Worm (Caenorhabditis elegans) whole organism, L1 larva: ENCODE results near the gene snb-1.
A peak's percentile ranks its signal among the peaks of the same experiment; 100 is the strongest.

Experiments
- C04F5.9 ChIP-seq: sonication (generic microtip); optimal IDR thresholded peaks from 2 replicates; lab custom pipeline; 2016; ENCODE audit warnings: missing genetic modification characterization, missing compliant biosample characterization
- C34B4.2 ChIP-seq: sonication (generic microtip); optimal IDR thresholded peaks from 2 replicates; lab custom pipeline; 2017; ENCODE audit warnings: mild to moderate bottlenecking, missing genetic modification characterization, missing compliant biosample characterization
- Y116A8C.19 ChIP-seq: sonication (generic microtip); optimal IDR thresholded peaks from 2 replicates; lab custom pipeline; 2016; ENCODE audit warnings: missing compliant biosample characterization, missing genetic modification characterization, borderline replicate concordance
- aha-1 ChIP-seq: fragments of 150-350 bp; optimal IDR thresholded peaks from 2 replicates; lab custom pipeline; 2014; ENCODE audit warnings: missing biosample characterization, missing genetic modification characterization
- ama-1 ChIP-seq: fragments of 150-350 bp; optimal IDR thresholded peaks from 2 replicates; lab custom pipeline; 2014
- ceh-8 ChIP-seq: fragments of 200-800 bp; sonication (Bioruptor generic); optimal IDR thresholded peaks from 2 replicates; lab custom pipeline; 2018; ENCODE audit warnings: mild to moderate bottlenecking, missing genetic modification characterization, moderate library complexity, missing compliant biosample characterization
- ceh-82 ChIP-seq, 3 experiments: fragments of 150-350 bp in 1 of 3; sonication (generic microtip) in 2 of 3; optimal IDR thresholded peaks; 2 replicates each; lab custom pipeline; 2014 to 2017; ENCODE audit warnings: missing biosample characterization in 3 of 3, missing genetic modification characterization in 3 of 3
- ceh-88 ChIP-seq: fragments of 200-800 bp; sonication (Bioruptor generic); IDR thresholded peaks from 2 replicates; pipeline ENCODE4 v1.3.6; 2022; ENCODE audit warnings: missing genetic modification characterization, missing compliant biosample characterization
- ceh-90 ChIP-seq: sonication (generic microtip); optimal IDR thresholded peaks from 2 replicates; lab custom pipeline; 2016; ENCODE audit warnings: missing genetic modification characterization, missing compliant biosample characterization
- dsc-1 ChIP-seq: sonication (generic microtip); optimal IDR thresholded peaks from 2 replicates; lab custom pipeline; 2016; ENCODE audit warnings: mild to moderate bottlenecking, missing genetic modification characterization, missing compliant biosample characterization
- fkh-4 ChIP-seq: sonication (generic microtip); optimal IDR thresholded peaks from 2 replicates; lab custom pipeline; 2016; ENCODE audit warnings: missing compliant biosample characterization, missing genetic modification characterization, borderline replicate concordance
- fkh-8 ChIP-seq: sonication (generic microtip); optimal IDR thresholded peaks from 2 replicates; lab custom pipeline; 2016; ENCODE audit warnings: mild to moderate bottlenecking, missing genetic modification characterization, missing compliant biosample characterization
- grh-1 ChIP-seq: fragments of 200-800 bp; sonication (Bioruptor generic); IDR thresholded peaks from 2 replicates; pipeline ENCODE4 v1.3.6; 2022; ENCODE audit warnings: missing genetic modification reagents, missing genetic modification characterization, missing compliant biosample characterization
- hlh-17 ChIP-seq: fragments of 200-800 bp; sonication (Bioruptor generic); optimal IDR thresholded peaks from 2 replicates; lab custom pipeline; 2018; ENCODE audit warnings: missing genetic modification characterization, mild to moderate bottlenecking, missing compliant biosample characterization, moderate library complexity, borderline replicate concordance
- hlh-4 ChIP-seq: sonication (generic microtip); optimal IDR thresholded peaks from 2 replicates; lab custom pipeline; 2016; ENCODE audit warnings: mild to moderate bottlenecking, missing genetic modification characterization, missing compliant biosample characterization
- irx-1 ChIP-seq: sonication (generic microtip); optimal IDR thresholded peaks from 2 replicates; lab custom pipeline; 2016; ENCODE audit warnings: missing genetic modification characterization, missing compliant biosample characterization
- isw-1 ChIP-seq: fragments of 200-800 bp; sonication (Bioruptor generic); IDR thresholded peaks from 2 replicates; pipeline ENCODE4 v1.3.6; 2022; ENCODE audit warnings: missing genetic modification characterization, missing compliant biosample characterization
- lin-14 ChIP-seq: fragments of 200-800 bp; sonication (Bioruptor generic); optimal IDR thresholded peaks from 2 replicates; lab custom pipeline; 2018; ENCODE audit warnings: mild to moderate bottlenecking, missing genetic modification characterization, moderate library complexity, missing compliant biosample characterization
- lin-15B ChIP-seq: fragments of 150-350 bp; sonication (generic microtip); optimal IDR thresholded peaks from 3 replicates; lab custom pipeline; 2014; ENCODE audit warnings: missing biosample characterization, missing genetic modification characterization
- lin-35 ChIP-seq, 2 experiments: fragments of 150-350 bp; optimal IDR thresholded peaks; 2 replicates each; lab custom pipeline; 2014; ENCODE audit warnings: missing biosample characterization in 2 of 2, missing genetic modification characterization in 2 of 2, missing genetic modification reagents in 2 of 2
- lin-39 ChIP-seq: fragments of 150-350 bp; optimal IDR thresholded peaks from 2 replicates; lab custom pipeline; 2014; ENCODE audit warnings: missing biosample characterization, missing genetic modification reagents, missing genetic modification characterization
- lir-3 ChIP-seq: sonication (generic microtip); optimal IDR thresholded peaks from 2 replicates; lab custom pipeline; 2016; ENCODE audit warnings: mild to moderate bottlenecking, missing genetic modification characterization, moderate library complexity, missing compliant biosample characterization; ENCODE audit not compliant: poor library complexity
- lsy-2 ChIP-seq, 2 experiments: fragments of 150-350 bp; optimal IDR thresholded peaks; 2 replicates each; lab custom pipeline; 2014; ENCODE audit warnings: missing biosample characterization in 2 of 2, missing genetic modification characterization in 2 of 2
- mab-9 ChIP-seq: fragments of 200-800 bp; sonication (Bioruptor generic); IDR thresholded peaks from 2 replicates; pipeline ENCODE4 v1.3.6; 2022; ENCODE audit warnings: missing genetic modification reagents, missing genetic modification characterization, missing compliant biosample characterization
- mdl-1 ChIP-seq, 2 experiments: fragments of 150-350 bp; optimal IDR thresholded peaks; 2 replicates each; lab custom pipeline; 2014 to 2017; ENCODE audit warnings: missing biosample characterization in 2 of 2, missing genetic modification characterization in 2 of 2, inconsistent platforms in 1 of 2
- nhr-11 ChIP-seq: fragments of 150-350 bp; optimal IDR thresholded peaks from 2 replicates; lab custom pipeline; 2014; ENCODE audit warnings: missing biosample characterization, missing genetic modification characterization
- nhr-12 ChIP-seq: sonication (generic microtip); optimal IDR thresholded peaks from 2 replicates; lab custom pipeline; 2017; ENCODE audit warnings: missing biosample characterization, missing genetic modification characterization
- nhr-19 ChIP-seq: fragments of 200-800 bp; sonication (Bioruptor generic); conservative IDR thresholded peaks from 2 replicates; pipeline ENCODE4 v1.3.6; 2022; ENCODE audit warnings: missing genetic modification characterization, missing compliant biosample characterization
- nhr-20 ChIP-seq: sonication (generic microtip); optimal IDR thresholded peaks from 2 replicates; lab custom pipeline; 2016; ENCODE audit warnings: mild to moderate bottlenecking, missing genetic modification characterization, missing compliant biosample characterization
- nhr-237 ChIP-seq: fragments of 150-350 bp; optimal IDR thresholded peaks from 2 replicates; lab custom pipeline; 2014; ENCODE audit warnings: missing biosample characterization, missing genetic modification characterization
- nhr-47 ChIP-seq: sonication (generic microtip); optimal IDR thresholded peaks from 2 replicates; lab custom pipeline; 2016; ENCODE audit warnings: mild to moderate bottlenecking, missing genetic modification characterization, moderate library complexity, missing compliant biosample characterization
- nhr-71 ChIP-seq: sonication (generic microtip); optimal IDR thresholded peaks from 2 replicates; lab custom pipeline; 2016; ENCODE audit warnings: mild to moderate bottlenecking, missing genetic modification characterization, moderate library complexity, missing compliant biosample characterization
- nhr-85 ChIP-seq: sonication (generic microtip); peaks from one replicate; lab custom pipeline; 2016; ENCODE audit warnings: missing genetic modification characterization, inconsistent platforms, missing compliant biosample characterization
- pag-3 ChIP-seq: sonication (generic microtip); optimal IDR thresholded peaks from 2 replicates; lab custom pipeline; 2017; ENCODE audit warnings: missing genetic modification characterization, mild to moderate bottlenecking, missing compliant biosample characterization, antibody characterized with exemption, borderline replicate concordance; ENCODE audit not compliant: insufficient read depth
- pax-3 ChIP-seq: fragments of 200-800 bp; sonication (Bioruptor generic); optimal IDR thresholded peaks from 2 replicates; lab custom pipeline; 2018; ENCODE audit warnings: mild to moderate bottlenecking, missing genetic modification characterization, moderate library complexity, missing compliant biosample characterization
- rnt-1 ChIP-seq: sonication (generic microtip); optimal IDR thresholded peaks from 2 replicates; lab custom pipeline; 2016; ENCODE audit warnings: mild to moderate bottlenecking, missing genetic modification characterization, moderate library complexity, missing compliant biosample characterization
- skn-1 ChIP-seq: fragments of 150-350 bp; optimal IDR thresholded peaks from 2 replicates; lab custom pipeline; 2014; ENCODE audit warnings: missing biosample characterization, missing genetic modification characterization
- snu-23 ChIP-seq: sonication (generic microtip); optimal IDR thresholded peaks from 2 replicates; lab custom pipeline; 2016; ENCODE audit warnings: missing genetic modification characterization, missing compliant biosample characterization
- sox-4 ChIP-seq: sonication (generic microtip); optimal IDR thresholded peaks from 2 replicates; lab custom pipeline; 2016; ENCODE audit warnings: missing genetic modification characterization, missing compliant biosample characterization
- sptf-1 ChIP-seq: fragments of 150-350 bp; optimal IDR thresholded peaks from 2 replicates; lab custom pipeline; 2014; ENCODE audit warnings: missing biosample characterization, missing genetic modification characterization
- swsn-7 ChIP-seq: sonication (generic microtip); optimal IDR thresholded peaks from 2 replicates; lab custom pipeline; 2016; ENCODE audit warnings: missing genetic modification characterization, missing compliant biosample characterization
- tbx-2 ChIP-seq: sonication (generic microtip); optimal IDR thresholded peaks from 2 replicates; lab custom pipeline; 2016; ENCODE audit warnings: missing genetic modification characterization, missing compliant biosample characterization
- tlp-1 ChIP-seq: fragments of 150-350 bp; optimal IDR thresholded peaks from 2 replicates; lab custom pipeline; 2014; ENCODE audit warnings: missing biosample characterization, missing genetic modification characterization
- unc-130 ChIP-seq: fragments of 150-350 bp; optimal IDR thresholded peaks from 2 replicates; lab custom pipeline; 2017; ENCODE audit warnings: missing biosample characterization, missing genetic modification characterization, inconsistent platforms
- unc-62 ChIP-seq: fragments of 150-350 bp; optimal IDR thresholded peaks from 2 replicates; lab custom pipeline; 2014; ENCODE audit warnings: missing biosample characterization, missing genetic modification reagents, missing genetic modification characterization
- unc-98 ChIP-seq: fragments of 200-800 bp; sonication (Bioruptor generic); IDR thresholded peaks from 2 replicates; pipeline ENCODE4 v1.3.6; 2022; ENCODE audit warnings: missing genetic modification characterization, missing compliant biosample characterization
- vab-15 ChIP-seq: sonication (generic microtip); optimal IDR thresholded peaks from 2 replicates; lab custom pipeline; 2017; ENCODE audit warnings: missing genotype, mild to moderate bottlenecking, missing genetic modification characterization, missing compliant biosample characterization
- xbp-1 ChIP-seq: sonication (generic microtip); optimal IDR thresholded peaks from 2 replicates; lab custom pipeline; 2016; ENCODE audit warnings: missing genetic modification characterization, missing compliant biosample characterization
- ztf-11 ChIP-seq, 2 experiments: sonication (generic microtip); optimal IDR thresholded peaks; 2 replicates each; lab custom pipeline; 2016 to 2017; ENCODE audit warnings: missing genetic modification characterization in 2 of 2, missing biosample characterization in 1 of 2, missing compliant biosample characterization in 1 of 2
- ztf-4 ChIP-seq: fragments of 150-350 bp; optimal IDR thresholded peaks from 2 replicates; lab custom pipeline; 2014; ENCODE audit warnings: missing biosample characterization, missing genetic modification characterization

snb-1 gene

DNA sequence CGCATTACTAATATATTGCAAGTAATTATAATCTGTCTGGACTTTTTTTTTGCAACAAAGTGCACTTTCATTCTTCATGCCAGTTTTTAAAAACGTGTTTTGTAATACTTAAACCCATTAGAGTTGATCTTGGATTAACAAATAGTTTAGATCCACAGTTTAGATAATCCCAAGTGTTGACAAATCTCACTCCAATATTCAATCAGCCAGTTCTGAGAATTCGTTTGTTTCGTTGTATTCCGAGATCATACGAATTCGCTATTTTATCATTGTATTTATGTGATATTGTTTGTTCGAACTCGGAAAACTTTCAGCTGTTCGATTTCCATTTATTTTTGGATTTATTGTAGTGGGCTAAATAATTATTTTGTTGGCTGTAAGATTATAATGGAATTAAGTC lies 10.5 kb downstream of the snb-1 start:
- TF ChIP-seq grh-1 (no peak), ama-1 (lab: Kevin White, UChicago) (no peak), rnt-1 (tag; lab: Kevin White, UChicago) (no peak), lin-39 (tag; lab: Kevin White, UChicago) (no peak), lin-15B (tag; lab: Kevin White, UChicago) (no peak), xbp-1 (tag; lab: Kevin White, UChicago) (no peak), sptf-1 (tag; lab: Kevin White, UChicago) (no peak), mab-9 (GFP tag; lab: Robert Waterston, UW) (no peak), fkh-8 (tag; lab: Kevin White, UChicago) (peak; percentile 27), pag-3 (no peak), hlh-4 (tag; lab: Kevin White, UChicago) (no peak), skn-1 (tag; lab: Kevin White, UChicago) (no peak), ceh-90 (tag; lab: Kevin White, UChicago) (no peak), ceh-88 (GFP tag; lab: Robert Waterston, UW) (no peak), C34B4.2 (tag; lab: Kevin White, UChicago) (no peak), nhr-85 (tag; lab: Kevin White, UChicago) (no peak), fkh-4 (tag; lab: Kevin White, UChicago) (no peak), lsy-2 (tag; optimal IDR thresholded peaks at IDR 0.05; lab: Kevin White, UChicago) (no peak), unc-62 (GFP tag; lab: Kevin White, UChicago) (no peak), lir-3 (tag; lab: Kevin White, UChicago) (no peak), ztf-4 (tag; lab: Kevin White, UChicago) (no peak), Y116A8C.19 (tag; lab: Kevin White, UChicago) (no peak), C04F5.9 (tag; lab: Kevin White, UChicago) (no peak), irx-1 (no peak), dsc-1 (tag; lab: Kevin White, UChicago) (peak; percentile 97), aha-1 (no peak), tbx-2 (no peak), ztf-11 (tag; optimal IDR thresholded peaks at IDR 0.05; lab: Kevin White, UChicago) (no peak), lin-35 (GFP tag; optimal IDR thresholded peaks at IDR 0.05; lab: Kevin White, UChicago) (no peak), lin-14 (GFP tag; lab: Kevin White, UChicago) (no peak), ceh-82 (tag; optimal IDR thresholded peaks at IDR 0.05; lab: Kevin White, UChicago) (no peak), snu-23 (GFP tag; lab: Kevin White, UChicago) (no peak), nhr-12 (tag; lab: Kevin White, UChicago) (no peak), pax-3 (peak; percentile 19), unc-98 (GFP tag; lab: Robert Waterston, UW) (no peak), nhr-71 (peak; percentile 27), nhr-47 (peak; percentile 36), unc-130 (no peak), nhr-237 (tag; lab: Kevin White, UChicago) (no peak), nhr-20 (tag; lab: Kevin White, UChicago) (no peak), mdl-1 (tag; optimal IDR thresholded peaks at IDR 0.05; lab: Kevin White, UChicago) (no peak), nhr-19 (no peak), sox-4 (tag; lab: Kevin White, UChicago) (peak; percentile 66), isw-1 (no peak)

DNA sequence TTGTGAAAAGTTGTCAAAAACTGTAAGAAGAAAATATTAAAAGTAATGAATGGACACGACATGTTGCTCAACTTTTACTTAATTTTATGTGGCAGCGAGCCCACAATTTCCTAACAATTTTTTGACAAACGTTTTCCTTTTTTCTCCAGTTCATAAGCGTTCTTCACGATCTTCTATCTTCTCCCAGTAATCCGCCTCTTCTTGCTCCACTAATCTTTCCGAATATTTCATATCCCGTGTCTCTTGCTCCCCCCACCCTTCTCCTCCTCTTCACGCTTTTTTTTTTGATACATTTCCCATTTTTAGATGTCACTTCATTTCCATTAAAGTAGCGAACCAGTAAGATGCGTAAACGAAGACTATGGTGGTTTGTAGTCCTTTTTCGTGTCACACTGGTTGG lies 23.4 kb downstream of the snb-1 start, which contains the start of gene scd-2:
TSS of gene scd-2 (plus strand) at position 301 of the 400 bp plus-strand sequence.
- TF ChIP-seq nhr-71 (no peak), unc-62 (GFP tag; lab: Kevin White, UChicago) (no peak), tbx-2 (no peak), vab-15 (tag; lab: Kevin White, UChicago) (no peak), unc-130 (no peak), C34B4.2 (tag; lab: Kevin White, UChicago) (no peak), C04F5.9 (tag; lab: Kevin White, UChicago) (no peak), skn-1 (tag; lab: Kevin White, UChicago) (no peak), ama-1 (lab: Kevin White, UChicago) (no peak), tlp-1 (tag; lab: Kevin White, UChicago) (no peak), fkh-8 (tag; lab: Kevin White, UChicago) (no peak), ceh-82 (tag; optimal IDR thresholded peaks at IDR 0.05; lab: Kevin White, UChicago) (no peak), swsn-7 (no peak), nhr-11 (tag; lab: Kevin White, UChicago) (no peak), Y116A8C.19 (tag; lab: Kevin White, UChicago) (no peak), aha-1 (no peak), hlh-17 (GFP tag; lab: Kevin White, UChicago) (no peak), nhr-47 (no peak), ceh-8 (no peak)
